Fruit fly (Drosophila melanogaster) whole organism, embryonic: Measurements from ENCODE around the gene Acn.

ENCODE experiments used
- Adf1 ChIP-seq: fragments of 200-800 bp; sonication (Bioruptor generic); IDR thresholded peaks from 2 replicates; pipeline ENCODE4 v1.3.6; 2022; ENCODE audit warnings: missing biosample characterization, missing genetic modification characterization
- Bteb2 ChIP-seq: fragments of 200-800 bp; sonication (Bioruptor generic); optimal IDR thresholded peaks from 2 replicates; lab custom pipeline; 2016; ENCODE audit warnings: missing biosample characterization, missing genetic modification characterization
- CG10321 ChIP-seq: fragments of 200-800 bp; sonication (Bioruptor generic); IDR thresholded peaks from 2 replicates; pipeline ENCODE4 v1.3.6; 2022; ENCODE audit warnings: missing biosample characterization, missing genetic modification characterization
- CG11560 ChIP-seq: fragments of 200-800 bp; sonication (Bioruptor generic); IDR thresholded peaks from 3 replicates; pipeline ENCODE4 v1.3.6; 2022; ENCODE audit warnings: missing biosample characterization, missing genetic modification characterization
- CG13894 ChIP-seq: fragments of 200-800 bp; sonication (Bioruptor generic); optimal IDR thresholded peaks from 3 replicates; lab custom pipeline; 2018; ENCODE audit warnings: missing biosample characterization, mild to moderate bottlenecking, missing genetic modification characterization, moderate library complexity
- CG14014 ChIP-seq: fragments of 200-800 bp; sonication (Bioruptor generic); IDR thresholded peaks from 2 replicates; pipeline ENCODE4 v1.3.6; 2022; ENCODE audit warnings: missing biosample characterization, missing genetic modification characterization
- CG16815 ChIP-seq: fragments of 200-800 bp; sonication (Bioruptor generic); optimal IDR thresholded peaks from 3 replicates; lab custom pipeline; 2017; ENCODE audit warnings: missing biosample characterization, mild to moderate bottlenecking, missing genetic modification characterization
- CG17328 ChIP-seq: fragments of 200-800 bp; sonication (Bioruptor generic); IDR thresholded peaks from 2 replicates; pipeline ENCODE4 v1.3.6; 2022; ENCODE audit warnings: missing biosample characterization, missing genetic modification characterization
- CG17568 ChIP-seq: fragments of 200-800 bp; sonication (Bioruptor generic); optimal IDR thresholded peaks from 2 replicates; lab custom pipeline; 2018; ENCODE audit warnings: missing biosample characterization, mild to moderate bottlenecking, missing genetic modification characterization, moderate library complexity
- CG17612 ChIP-seq: fragments of 200-800 bp; sonication (Bioruptor generic); IDR thresholded peaks from 2 replicates; pipeline ENCODE4 v1.3.6; 2022; ENCODE audit warnings: missing biosample characterization, missing genetic modification characterization
- CG17802 ChIP-seq: fragments of 200-800 bp; sonication (Bioruptor generic); optimal IDR thresholded peaks from 2 replicates; lab custom pipeline; 2018; ENCODE audit warnings: missing biosample characterization, mild to moderate bottlenecking, missing genetic modification characterization, moderate library complexity
- CG17912 ChIP-seq: fragments of 200-800 bp; sonication (Bioruptor generic); optimal IDR thresholded peaks from 2 replicates; lab custom pipeline; 2018; ENCODE audit warnings: missing biosample characterization, mild to moderate bottlenecking, missing genetic modification characterization
- CG18599 ChIP-seq: fragments of 200-800 bp; sonication (Bioruptor generic); optimal IDR thresholded peaks from 3 replicates; lab custom pipeline; 2017; ENCODE audit warnings: missing biosample characterization, missing genetic modification characterization, mild to moderate bottlenecking, moderate library complexity, missing genetic modification reagents
- CG3281 ChIP-seq: fragments of 200-800 bp; sonication (Bioruptor generic); optimal IDR thresholded peaks from 3 replicates; lab custom pipeline; 2017; ENCODE audit warnings: missing biosample characterization, mild to moderate bottlenecking, missing genetic modification characterization
- CG3726 ChIP-seq: fragments of 200-800 bp; sonication (Bioruptor generic); IDR thresholded peaks from 3 replicates; pipeline ENCODE4, ENCODE4 v1.3.6; 2022; ENCODE audit warnings: missing biosample characterization, missing genetic modification characterization
- CG5180 ChIP-seq: fragments of 200-800 bp; sonication (Bioruptor generic); optimal IDR thresholded peaks from 3 replicates; lab custom pipeline; 2017; ENCODE audit warnings: missing biosample characterization, missing genetic modification characterization, mild to moderate bottlenecking, moderate library complexity, missing genetic modification reagents
- CG6854 ChIP-seq: fragments of 200-800 bp; sonication (Bioruptor generic); optimal IDR thresholded peaks from 3 replicates; lab custom pipeline; 2017; ENCODE audit warnings: missing biosample characterization, mild to moderate bottlenecking, missing genetic modification characterization
- CG8281 ChIP-seq: fragments of 200-800 bp; sonication (Bioruptor generic); optimal IDR thresholded peaks from 2 replicates; lab custom pipeline; 2018; ENCODE audit warnings: missing biosample characterization, mild to moderate bottlenecking, missing genetic modification characterization, moderate library complexity
- CG9876 ChIP-seq: fragments of 200-800 bp; sonication (Bioruptor generic); optimal IDR thresholded peaks from 2 replicates; lab custom pipeline; 2016; ENCODE audit warnings: missing biosample characterization, missing genetic modification characterization
- CTCF ChIP-seq: fragments of 200-800 bp; sonication (Bioruptor generic); optimal IDR thresholded peaks from 2 replicates; lab custom pipeline; 2017; ENCODE audit warnings: missing biosample characterization, mild to moderate bottlenecking, missing genetic modification characterization, moderate library complexity
- Camta ChIP-seq: fragments of 200-800 bp; sonication (Bioruptor generic); optimal IDR thresholded peaks from 2 replicates; lab custom pipeline; 2016; ENCODE audit warnings: missing biosample characterization, missing genetic modification characterization
- Dad ChIP-seq: fragments of 200-800 bp; sonication (Bioruptor generic); optimal IDR thresholded peaks from 3 replicates; lab custom pipeline; 2016; ENCODE audit warnings: missing biosample characterization, missing genetic modification characterization
- Elba2 ChIP-seq: fragments of 200-800 bp; sonication (Bioruptor generic); optimal IDR thresholded peaks from 3 replicates; lab custom pipeline; 2016; ENCODE audit warnings: missing biosample characterization, missing genetic modification characterization
- Ets65A ChIP-seq: fragments of 200-800 bp; sonication (Bioruptor generic); peaks from one replicate; lab custom pipeline; 2016; ENCODE audit warnings: missing biosample characterization, missing genetic modification characterization
- H15 ChIP-seq: fragments of 200-800 bp; sonication (Bioruptor generic); IDR thresholded peaks from 3 replicates; pipeline ENCODE4 v1.3.6; 2022; ENCODE audit warnings: missing biosample characterization, missing genetic modification characterization
- HLHmδ ChIP-seq: fragments of 200-800 bp; sonication (Bioruptor generic); optimal IDR thresholded peaks from 2 replicates; lab custom pipeline; 2018; ENCODE audit warnings: missing biosample characterization, mild to moderate bottlenecking, missing genetic modification characterization, moderate library complexity
- Lhr ChIP-seq: fragments of 200-800 bp; sonication (Bioruptor generic); optimal IDR thresholded peaks from 3 replicates; lab custom pipeline; 2017; ENCODE audit warnings: mild to moderate bottlenecking, missing biosample characterization, missing genetic modification reagents, missing genetic modification characterization
- Mrtf ChIP-seq: fragments of 200-800 bp; sonication (Bioruptor generic); IDR thresholded peaks from 3 replicates; pipeline ENCODE4 v1.3.6; 2022; ENCODE audit warnings: missing biosample characterization, missing genetic modification characterization
- NFAT ChIP-seq: fragments of 200-800 bp; sonication (Bioruptor generic); IDR thresholded peaks from 2 replicates; pipeline ENCODE4 v1.3.6; 2022; ENCODE audit warnings: missing biosample characterization, missing genetic modification characterization
- Nf-YA ChIP-seq: fragments of 200-800 bp; sonication (Bioruptor generic); IDR thresholded peaks from 2 replicates; pipeline ENCODE4 v1.3.6; 2022; ENCODE audit warnings: missing biosample characterization, missing genetic modification characterization
- Nf-YB ChIP-seq: fragments of 200-800 bp; sonication (Bioruptor generic); optimal IDR thresholded peaks from 3 replicates; lab custom pipeline; 2019; ENCODE audit warnings: missing biosample characterization, mild to moderate bottlenecking, missing genetic modification characterization, moderate library complexity
- Spps ChIP-seq: fragments of 200-800 bp; sonication (Bioruptor generic); optimal IDR thresholded peaks from 2 replicates; lab custom pipeline; 2018; ENCODE audit warnings: missing biosample characterization, mild to moderate bottlenecking, missing genetic modification characterization
- al ChIP-seq: fragments of 200-800 bp; sonication (Bioruptor generic); IDR thresholded peaks from 2 replicates; pipeline ENCODE4 v1.3.6; 2022; ENCODE audit warnings: missing biosample characterization, missing genetic modification characterization
- ato ChIP-seq: fragments of 200-800 bp; sonication (Bioruptor generic); IDR thresholded peaks from 2 replicates; pipeline ENCODE4 v1.3.6; 2022; ENCODE audit warnings: missing biosample characterization, missing genetic modification characterization; ENCODE audit not compliant: partially characterized antibody
- da ChIP-seq: fragments of 200-800 bp; sonication (Bioruptor generic); optimal IDR thresholded peaks from 2 replicates; lab custom pipeline; 2016; ENCODE audit warnings: missing biosample characterization, missing genetic modification characterization
- fd64A ChIP-seq: fragments of 200-800 bp; sonication (Bioruptor generic); optimal IDR thresholded peaks from 3 replicates; lab custom pipeline; 2018; ENCODE audit warnings: missing biosample characterization, mild to moderate bottlenecking, missing genetic modification characterization
- h ChIP-seq: fragments of >200 bp; optimal IDR thresholded peaks from 2 replicates; lab custom pipeline; 2017
- hth ChIP-seq: fragments of >200 bp; optimal IDR thresholded peaks from 2 replicates; lab custom pipeline; 2017; ENCODE audit warnings: inconsistent platforms
- knrl ChIP-seq: fragments of 200-800 bp; sonication (Bioruptor generic); IDR thresholded peaks from 3 replicates; pipeline ENCODE4 v1.3.6; 2022; ENCODE audit warnings: missing biosample characterization, missing genetic modification characterization; ENCODE audit not compliant: partially characterized antibody
- lmd ChIP-seq: fragments of 200-800 bp; sonication (Bioruptor generic); IDR thresholded peaks from 2 replicates; pipeline ENCODE4 v1.3.6; 2022; ENCODE audit warnings: missing biosample characterization, missing genetic modification characterization
- mirr ChIP-seq: fragments of 200-800 bp; sonication (Bioruptor generic); optimal IDR thresholded peaks from 3 replicates; lab custom pipeline; 2018; ENCODE audit warnings: missing biosample characterization, mild to moderate bottlenecking, missing genetic modification characterization
- nerfin-2 ChIP-seq: fragments of 200-800 bp; sonication (Bioruptor generic); IDR thresholded peaks from 2 replicates; pipeline ENCODE4 v1.3.6; 2022; ENCODE audit warnings: missing biosample characterization, missing genetic modification characterization; ENCODE audit not compliant: partially characterized antibody
- otp ChIP-seq: fragments of 200-800 bp; sonication (Bioruptor generic); IDR thresholded peaks from 3 replicates; pipeline ENCODE4, ENCODE4 v1.3.6; 2022; ENCODE audit warnings: missing biosample characterization, missing genetic modification characterization
- peb ChIP-seq: fragments of 200-800 bp; sonication (Bioruptor generic); IDR thresholded peaks from 2 replicates; pipeline ENCODE4 v1.3.6; 2022; ENCODE audit warnings: missing biosample characterization, missing genetic modification characterization
- sens-2 ChIP-seq: fragments of 200-800 bp; sonication (Bioruptor generic); IDR thresholded peaks from 2 replicates; pipeline ENCODE4 v1.3.6; 2022; ENCODE audit warnings: missing biosample characterization, missing genetic modification characterization
- sr ChIP-seq: fragments of 200-800 bp; sonication (Bioruptor generic); IDR thresholded peaks from 3 replicates; pipeline ENCODE4 v1.3.6; 2022; ENCODE audit warnings: missing biosample characterization, missing genetic modification characterization
- tap ChIP-seq: fragments of 200-800 bp; optimal IDR thresholded peaks from 3 replicates; lab custom pipeline; 2019; ENCODE audit warnings: missing biosample characterization, mild to moderate bottlenecking, missing genetic modification characterization, moderate library complexity
- tin ChIP-seq: fragments of 200-800 bp; sonication (Bioruptor generic); optimal IDR thresholded peaks from 3 replicates; lab custom pipeline; 2016; ENCODE audit warnings: missing biosample characterization, missing genetic modification characterization
- toy ChIP-seq: fragments of 200-800 bp; sonication (Bioruptor generic); IDR thresholded peaks from 2 replicates; pipeline ENCODE4 v1.3.6; 2022; ENCODE audit warnings: missing biosample characterization, missing genetic modification characterization
- vfl ChIP-seq: fragments of 200-800 bp; sonication (Bioruptor generic); optimal IDR thresholded peaks from 2 replicates; lab custom pipeline; 2016; ENCODE audit warnings: missing biosample characterization, missing genetic modification characterization
- vvl ChIP-seq: fragments of 200-800 bp; sonication (Bioruptor generic); IDR thresholded peaks from 2 replicates; pipeline ENCODE4 v1.3.6; 2022; ENCODE audit warnings: missing biosample characterization, missing genetic modification characterization
- yki ChIP-seq: fragments of >200 bp; optimal IDR thresholded peaks from 3 replicates; lab custom pipeline; 2018

Acn gene

dm6 chr2L:19023972-19024743 lies 21.0 kb upstream of the Acn start:
- TF ChIP-seq al, result peak; percentile 23; the same call in 1 of the 2 replicates
- TF ChIP-seq CG18599 (GFP tag; lab: Kevin White, UChicago), result peak; percentile 92
- no peak for TF ChIP-seq ato
- TF ChIP-seq Mrtf, result no peak
- TF ChIP-seq peb (GFP tag; lab: Robert Waterston, UW), result no peak; the same call in 1 of the 2 replicates
- TF ChIP-seq tin (GFP tag; lab: Kevin White, UChicago), result peak; percentile 33
- TF ChIP-seq nerfin-2, result no peak
- TF ChIP-seq sens-2 (GFP tag; lab: Robert Waterston, UW), result no peak
- no peak for TF ChIP-seq CTCF (GFP tag; lab: Kevin White, UChicago)
- TF ChIP-seq CG9876 (GFP tag; lab: Kevin White, UChicago), result no peak
- no peak for TF ChIP-seq Nf-YA (GFP tag; lab: Robert Waterston, UW)
- no peak for TF ChIP-seq otp (GFP tag; lab: Robert Waterston, UW)
- peak; percentile 25 for TF ChIP-seq CG16815 (GFP tag; lab: Kevin White, UChicago)
- no peak for TF ChIP-seq h
- TF ChIP-seq lmd (GFP tag; lab: Robert Waterston, UW), result peak; percentile 55
- TF ChIP-seq HLHmδ (GFP tag; lab: Kevin White, UChicago), result no peak
- TF ChIP-seq CG17802 (tag; lab: Kevin White, UChicago), result peak; percentile 14
- no peak for TF ChIP-seq vvl
- TF ChIP-seq fd64A (GFP tag; lab: Kevin White, UChicago), result no peak
- no peak for TF ChIP-seq CG17912 (GFP tag; lab: Kevin White, UChicago)
- TF ChIP-seq Spps (tag; lab: Kevin White, UChicago), result no peak
- TF ChIP-seq toy, result 0 out of 2 replicates have a peak, but pooled peaks have one; percentile 11
- peak; percentile 23 for TF ChIP-seq Camta (GFP tag; lab: Kevin White, UChicago)
- peak; percentile 19 for TF ChIP-seq CG8281
- TF ChIP-seq Ets65A (GFP tag; lab: Kevin White, UChicago), result peak; percentile 89
- TF ChIP-seq Adf1, result peak; percentile 53; the same call in 1 of the 2 replicates
- peak; percentile 62 for TF ChIP-seq mirr (GFP tag; lab: Kevin White, UChicago)
- TF ChIP-seq CG11560 (tag; lab: Robert Waterston, UW), result no peak
- no peak for TF ChIP-seq yki (lab: Kevin White, UChicago)
- peak; percentile 40 for TF ChIP-seq Bteb2
- peak; percentile 83 for TF ChIP-seq CG3281 (GFP tag; lab: Kevin White, UChicago)
- TF ChIP-seq Dad (GFP tag; lab: Kevin White, UChicago), result no peak
- TF ChIP-seq hth (lab: Kevin White, UChicago), result no peak
- TF ChIP-seq da (GFP tag; lab: Kevin White, UChicago), result no peak
- peak; percentile 58 for TF ChIP-seq CG5180 (GFP tag; lab: Kevin White, UChicago)
- no peak for TF ChIP-seq Lhr (GFP tag; lab: Kevin White, UChicago)
- peak; percentile 28 for TF ChIP-seq CG13894 (tag; lab: Kevin White, UChicago)
- TF ChIP-seq H15 (GFP tag; lab: Robert Waterston, UW), result no peak
- no peak for TF ChIP-seq CG17612
- TF ChIP-seq CG6854, result peak; percentile 53
- TF ChIP-seq CG14014 (GFP tag; lab: Robert Waterston, UW), result peak; percentile 58; the same call in 1 of the 2 replicates
- no peak for TF ChIP-seq Elba2 (GFP tag; lab: Kevin White, UChicago)
- no peak; the same call in 1 of the 2 replicates for TF ChIP-seq CG17328 (GFP tag; lab: Robert Waterston, UW)
- TF ChIP-seq CG3726 (GFP tag; lab: Robert Waterston, UW), result no peak
- no peak; the same call in 2 of the 3 replicates for TF ChIP-seq knrl (GFP tag; lab: Robert Waterston, UW)
- TF ChIP-seq CG17568 (GFP tag; lab: Kevin White, UChicago), result no peak
- TF ChIP-seq NFAT (GFP tag; lab: Robert Waterston, UW), result no peak
- TF ChIP-seq vfl (GFP tag; lab: Kevin White, UChicago), result peak; percentile 38
- peak; percentile 57 for TF ChIP-seq Nf-YB
- peak; percentile 74 for TF ChIP-seq tap (tag; lab: Kevin White, UChicago)
- no peak for TF ChIP-seq CG10321 (GFP tag; lab: Robert Waterston, UW)
- no peak for TF ChIP-seq sr
